Fruit fly (Drosophila melanogaster) whole organism, adult: Measurements from ENCODE around the gene CG6678.

Experiments used
- CG11617 ChIP-seq: fragments of 200-800 bp; sonication (Bioruptor generic); optimal IDR thresholded peaks from 2 replicates; lab custom pipeline; 2017; ENCODE audit warnings: mild to moderate bottlenecking, missing biosample characterization, missing genetic modification reagents, missing genetic modification characterization
- CG12768 ChIP-seq: fragments of 200-800 bp; sonication (Bioruptor generic); optimal IDR thresholded peaks from 2 replicates; lab custom pipeline; 2017; ENCODE audit warnings: missing biosample characterization, missing genetic modification characterization, mild to moderate bottlenecking, moderate library complexity, missing genetic modification reagents
- CG33017 ChIP-seq: fragments of 200-800 bp; sonication (Bioruptor generic); optimal IDR thresholded peaks from 2 replicates; lab custom pipeline; 2018; ENCODE audit warnings: missing biosample characterization, mild to moderate bottlenecking, missing genetic modification characterization, moderate library complexity
- CG5204 ChIP-seq: fragments of 200-800 bp; sonication (Bioruptor generic); optimal IDR thresholded peaks from 2 replicates; lab custom pipeline; 2016; ENCODE audit warnings: missing biosample characterization, missing genetic modification characterization
- Hr96 ChIP-seq: fragments of 200-800 bp; sonication (Bioruptor generic); optimal IDR thresholded peaks from 2 replicates; lab custom pipeline; 2016; ENCODE audit warnings: missing biosample characterization, missing genetic modification characterization
- Mnt ChIP-seq: fragments of 200-800 bp; sonication (Bioruptor generic); optimal IDR thresholded peaks from 2 replicates; lab custom pipeline; 2016; ENCODE audit warnings: missing biosample characterization, mild to moderate bottlenecking, missing genetic modification characterization
- tj ChIP-seq: fragments of 200-800 bp; sonication (Bioruptor generic); optimal IDR thresholded peaks from 3 replicates; lab custom pipeline; 2017; ENCODE audit warnings: missing biosample characterization, mild to moderate bottlenecking, missing genetic modification characterization, moderate library complexity

- TF ChIP-seq Mnt (no peak), tj (GFP tag; lab: Kevin White, UChicago) (no peak), CG33017 (no peak), CG12768 (GFP tag; lab: Kevin White, UChicago) (no peak), CG5204 (GFP tag; lab: Kevin White, UChicago) (no peak), CG11617 (GFP tag; lab: Kevin White, UChicago) (no peak), Hr96 (GFP tag; lab: Kevin White, UChicago) (no peak)
Observed at dm6 chr3R:21899170-21899575, 12.3 kb downstream of the CG6678 start.
